Fruit fly (Drosophila melanogaster): Measurements from ENCODE around the gene CG14050.

Gene CG14050

dm6 chrX:2325658-2326245 lies at the start of gene CG14050:
Gene CG14050 (minus strand): TSS chrX:2326217.
- no peak for TF ChIP-seq CG17801 (GFP tag; optimal IDR thresholded peaks at IDR 0.05; ENCODE audit: partially characterized antibody)

DNA sequence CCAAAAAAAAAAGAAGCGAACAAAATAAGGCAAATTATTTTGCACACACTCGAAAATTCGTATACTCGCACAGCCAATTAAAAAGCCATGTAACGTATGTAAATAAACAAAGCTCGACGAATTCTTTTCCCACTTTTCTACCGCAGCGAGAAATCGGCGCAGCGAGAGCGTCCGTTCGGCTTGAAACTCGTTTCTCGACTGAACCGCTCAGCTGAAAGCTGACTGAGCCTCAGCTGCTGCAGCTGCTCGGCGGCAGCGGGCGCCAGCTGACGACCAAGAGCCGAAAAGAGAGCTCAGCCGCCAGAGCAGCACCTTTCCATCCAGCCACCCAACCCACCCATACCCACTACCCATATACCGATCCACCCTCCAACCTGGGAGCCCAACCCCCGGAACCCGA lies 40.2 kb upstream of the CG14050 start, which contains the start of gene CG2841:
CG2841 (minus strand) TSS at position 186 of the 400 bp plus-strand sequence.
- no peak for TF ChIP-seq CG17801 (GFP tag; optimal IDR thresholded peaks at IDR 0.05; ENCODE audit: partially characterized antibody)

- TF ChIP-seq CG17801 (GFP tag; optimal IDR thresholded peaks at IDR 0.05; ENCODE audit: partially characterized antibody) = no peak
Observed at dm6 chrX:2365405-2365804, 39.4 kb upstream of the CG14050 start.

- TF ChIP-seq CG17801 (GFP tag; optimal IDR thresholded peaks at IDR 0.05; ENCODE audit: partially characterized antibody) = no peak
Observed at dm6 chrX:2363733-2364132, 37.7 kb upstream of the CG14050 start.

DNA sequence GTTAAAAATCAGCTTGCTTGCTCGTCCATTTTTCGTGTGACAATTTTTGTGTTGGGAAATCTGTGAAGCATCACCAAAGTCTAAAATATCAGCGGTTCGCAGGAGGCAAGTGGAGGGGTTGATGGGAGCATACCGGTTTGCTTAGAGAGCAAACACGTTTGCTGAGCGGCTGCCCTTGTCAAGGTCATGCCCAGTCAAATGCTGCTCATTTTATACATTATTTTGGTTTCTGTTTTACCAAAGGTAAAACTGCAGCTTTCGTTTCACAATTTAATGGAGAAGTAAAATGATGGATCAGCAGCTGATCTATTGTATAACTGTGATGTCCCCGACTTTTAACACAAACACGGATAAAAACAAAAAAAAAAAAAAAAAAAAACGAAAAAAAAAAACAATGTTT lies 36.4 kb upstream of the CG14050 start:
- no peak for TF ChIP-seq CG17801 (GFP tag; optimal IDR thresholded peaks at IDR 0.05; ENCODE audit: partially characterized antibody)

dm6 chrX:2360992-2361391 lies 35.0 kb upstream of the CG14050 start:
- TF ChIP-seq CG17801 (GFP tag; optimal IDR thresholded peaks at IDR 0.05; ENCODE audit: partially characterized antibody) = peak; percentile 10

DNA sequence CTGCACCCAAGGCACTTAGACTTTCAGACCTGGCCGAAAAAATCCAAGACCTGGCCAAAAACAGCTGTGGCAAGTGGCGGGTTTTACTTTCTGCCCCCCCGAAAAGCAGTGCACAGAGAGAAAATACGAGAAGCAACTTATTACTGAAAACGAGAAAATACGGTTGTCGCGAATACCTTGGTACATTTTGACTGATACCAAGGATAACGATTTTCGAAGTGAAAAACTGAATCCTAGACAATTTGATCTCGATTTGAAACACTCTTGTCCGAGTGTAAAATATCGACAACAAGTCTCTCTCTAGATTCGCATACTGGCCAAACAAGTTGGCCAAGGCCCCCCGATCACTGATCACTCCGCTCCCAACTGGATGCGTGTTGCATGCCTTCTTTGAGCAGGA lies 33.8 kb upstream of the CG14050 start:
- TF ChIP-seq CG17801 (GFP tag; optimal IDR thresholded peaks at IDR 0.05; ENCODE audit: partially characterized antibody) = no peak

- no peak for TF ChIP-seq CG17801 (GFP tag; optimal IDR thresholded peaks at IDR 0.05; ENCODE audit: partially characterized antibody)
Observed at dm6 chrX:2358195-2358594, 32.2 kb upstream of the CG14050 start.

DNA sequence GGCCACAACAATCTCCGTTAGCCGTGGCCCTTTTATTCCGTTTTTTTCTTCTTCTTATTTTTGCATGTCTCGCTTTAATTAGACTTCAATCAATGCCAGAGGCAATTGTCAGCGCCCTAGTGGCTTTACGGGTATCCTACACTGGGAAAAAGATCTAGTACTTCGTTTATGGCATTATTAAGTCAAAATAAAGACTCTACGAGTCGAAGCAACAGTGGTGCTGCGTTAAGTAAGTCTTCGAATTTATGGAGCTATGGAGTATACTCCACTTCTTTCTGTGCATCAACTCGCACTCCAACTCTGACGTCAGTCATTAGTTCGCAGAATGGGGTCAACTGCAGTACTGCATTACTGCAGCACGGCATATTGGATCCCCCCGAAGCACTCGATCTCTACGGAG lies 30.4 kb upstream of the CG14050 start:
- TF ChIP-seq CG17801 (GFP tag; optimal IDR thresholded peaks at IDR 0.05; ENCODE audit: partially characterized antibody) = no peak

DNA sequence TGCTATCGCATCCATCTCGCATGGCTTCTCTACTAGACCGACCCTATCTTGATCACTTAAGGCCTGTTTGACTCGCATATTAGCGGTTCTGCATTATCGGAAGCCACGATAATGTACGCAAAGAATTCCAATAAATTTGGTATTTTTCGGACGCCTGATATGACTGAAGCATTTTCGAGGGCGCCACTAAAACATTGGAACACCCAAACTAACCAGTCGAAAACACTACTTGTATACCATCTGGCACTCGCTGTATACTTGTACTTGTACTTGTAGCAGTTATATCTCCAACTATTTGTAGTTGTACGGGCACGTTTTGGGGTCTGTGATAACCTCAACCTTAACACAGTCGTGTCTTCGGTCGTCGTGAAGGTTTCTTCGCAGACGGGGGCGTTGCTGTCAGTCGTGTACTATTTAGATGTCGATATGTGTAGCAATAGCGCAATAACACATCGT lies 29.5 kb upstream of the CG14050 start:
- no peak for TF ChIP-seq CG17801 (GFP tag; optimal IDR thresholded peaks at IDR 0.05; ENCODE audit: partially characterized antibody)

DNA sequence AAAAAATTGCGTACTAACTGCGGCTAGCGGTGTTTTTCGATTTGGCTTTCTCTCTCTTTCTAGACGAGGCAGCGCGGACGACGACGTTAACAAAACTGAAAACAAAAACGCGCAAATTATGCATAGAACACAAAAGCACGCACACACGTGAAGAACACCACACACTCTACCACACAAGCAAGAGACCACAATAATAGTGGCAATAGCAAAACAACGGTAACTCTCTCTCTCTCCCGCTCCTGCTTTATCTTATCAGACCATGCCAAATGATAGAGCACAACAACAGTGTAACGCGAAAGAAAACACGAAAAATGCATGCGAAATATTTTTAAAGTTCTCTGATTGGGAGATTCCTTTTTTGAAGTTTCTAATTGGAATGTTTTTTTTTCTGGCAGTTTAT lies 28.2 kb upstream of the CG14050 start:
- no peak for TF ChIP-seq CG17801 (GFP tag; optimal IDR thresholded peaks at IDR 0.05; ENCODE audit: partially characterized antibody)

DNA sequence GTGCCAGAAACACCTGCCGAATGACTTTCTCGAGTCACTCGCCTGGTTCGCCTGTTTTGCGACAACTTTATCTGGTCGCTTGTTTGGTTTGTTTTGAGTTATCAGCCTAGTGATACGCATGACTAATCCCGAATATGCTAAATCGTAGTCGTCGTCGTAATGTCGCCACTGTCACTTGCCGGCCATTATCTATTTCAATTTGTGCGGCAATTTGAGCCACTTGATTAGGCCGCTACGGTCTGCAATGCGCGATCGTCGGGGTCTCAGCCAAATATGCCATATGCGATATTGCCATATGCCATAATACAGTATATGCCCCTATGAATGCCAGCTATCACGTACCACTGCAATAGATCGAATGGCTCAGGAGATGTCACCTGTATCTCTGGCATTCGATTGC lies 26.8 kb upstream of the CG14050 start:
- no peak for TF ChIP-seq CG17801 (GFP tag; optimal IDR thresholded peaks at IDR 0.05; ENCODE audit: partially characterized antibody)

DNA sequence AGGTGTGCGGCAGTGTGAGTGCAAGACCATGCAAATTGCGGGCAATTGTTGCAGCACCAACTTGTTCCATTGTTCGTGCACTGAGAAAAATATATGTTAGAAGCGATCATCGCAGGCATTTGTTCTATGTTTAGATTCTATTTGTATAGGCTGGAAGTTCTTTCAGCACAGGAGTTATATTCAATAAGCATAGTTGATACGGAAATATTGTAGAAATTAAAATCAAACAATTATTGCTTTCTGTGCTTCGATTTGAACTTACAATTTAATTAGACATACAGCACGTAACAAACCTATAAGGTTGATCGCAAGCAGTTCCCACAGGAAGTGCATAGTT lies 24.2 kb upstream of the CG14050 start:
- no peak for TF ChIP-seq CG17801 (GFP tag; optimal IDR thresholded peaks at IDR 0.05; ENCODE audit: partially characterized antibody)

dm6 chrX:2349510-2350227 lies 23.7 kb upstream of the CG14050 start:
- TF ChIP-seq CG17801 (GFP tag; optimal IDR thresholded peaks at IDR 0.05; ENCODE audit: partially characterized antibody) = no peak

DNA sequence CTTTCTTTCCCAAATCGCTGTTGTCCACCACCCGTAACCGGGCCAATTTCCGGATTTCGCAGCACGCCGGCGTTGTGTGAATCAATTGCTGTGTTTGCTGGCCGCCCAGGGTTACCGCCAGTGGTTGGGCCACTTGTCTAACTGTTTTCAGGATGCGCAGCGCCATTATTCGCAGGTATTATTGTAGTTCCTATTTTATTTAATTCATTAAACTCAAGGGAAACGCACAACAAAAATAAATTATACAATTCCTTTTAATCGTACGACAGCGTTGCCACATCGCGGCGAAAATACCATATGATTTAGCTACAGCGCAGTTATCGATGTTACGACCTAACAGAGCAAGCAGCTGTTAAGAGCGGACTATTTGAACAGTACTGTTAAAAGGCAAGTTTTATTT lies 18.4 kb upstream of the CG14050 start, which contains the start of gene mRpL14:
mRpL14 (minus strand) TSS at position 280 of the 400 bp plus-strand sequence.
- no peak for TF ChIP-seq CG17801 (GFP tag; optimal IDR thresholded peaks at IDR 0.05; ENCODE audit: partially characterized antibody)

- TF ChIP-seq CG17801 (GFP tag; optimal IDR thresholded peaks at IDR 0.05; ENCODE audit: partially characterized antibody) = peak; percentile 4
Observed at dm6 chrX:2340009-2340733, 14.2 kb upstream of the CG14050 start.

All from ovary, adult (tissue).